Worm (Caenorhabditis elegans): ENCODE results near the gene dcr-1.

- TF ChIP-seq F23B12.7 (tag; optimal IDR thresholded peaks at IDR 0.05; ENCODE audit: insufficient read depth) (no peak), ama-1 (optimal IDR thresholded peaks at IDR 0.05) (no peak), ama-1 (GFP tag; optimal IDR thresholded peaks at IDR 0.05) (no peak), unc-62 (GFP tag; optimal IDR thresholded peaks at IDR 0.05) (no peak), tbp1 (GFP tag; optimal IDR thresholded peaks at IDR 0.05) (no peak), B0035.1 (tag; optimal IDR thresholded peaks at IDR 0.05) (no peak), madf-3 (GFP tag; IDR thresholded peaks at IDR 0.05) (no peak)
Observed at ce11 chrIII:8050944-8051343, 29.1 kb downstream of the dcr-1 start, which contains the start of gene K12H4.7.

Data from whole organism, young adult.